Fruit fly (Drosophila melanogaster): ENCODE measurements around the gene CG15172.
A peak's percentile ranks its signal among the peaks of the same experiment; 100 is the strongest.

Gene CG15172

DNA sequence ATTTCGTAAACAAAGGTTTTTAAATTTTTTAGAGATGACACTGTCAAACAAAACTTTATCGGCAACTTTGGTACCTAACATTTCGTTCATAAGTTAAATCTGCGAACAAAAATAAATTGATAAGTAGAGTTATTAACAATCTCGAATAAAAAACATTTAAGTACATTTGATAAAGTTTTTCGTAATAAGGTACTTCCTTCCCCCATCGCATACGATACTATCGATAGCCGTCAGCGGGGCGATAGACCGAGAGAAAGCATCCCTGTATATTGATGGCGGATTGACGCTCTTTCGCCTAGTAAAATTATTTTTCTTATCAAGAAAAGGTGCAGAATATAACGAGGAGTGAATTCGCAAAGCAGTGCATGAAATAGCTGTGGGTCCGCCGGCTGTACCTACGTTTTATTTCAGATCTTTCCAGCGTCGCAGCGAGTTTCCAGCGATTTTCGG, 22.9 kb downstream of the CG15172 start, which contains the start of the genes Ttc19 and Acn (continued):
- TF ChIP-seq Asciz (GFP tag; optimal IDR thresholded peaks at IDR 0.05): no peak
- TF ChIP-seq CTCF (GFP tag; optimal IDR thresholded peaks at IDR 0.05): peak; percentile 26
- TF ChIP-seq scrt (GFP tag; optimal IDR thresholded peaks at IDR 0.05): no peak
- TF ChIP-seq lbe (GFP tag; optimal IDR thresholded peaks at IDR 0.05): peak; percentile 70
- TF ChIP-seq CG31224 (GFP tag; IDR thresholded peaks at IDR 0.05): peak; percentile 82
- TF ChIP-seq ac (GFP tag; optimal IDR thresholded peaks at IDR 0.05): no peak
- peak; percentile 53 for TF ChIP-seq Nf-YB (GFP tag; optimal IDR thresholded peaks at IDR 0.05)
- TF ChIP-seq CG7786 (GFP tag; optimal IDR thresholded peaks at IDR 0.05): peak; percentile 91
- TF ChIP-seq CG12155 (GFP tag; optimal IDR thresholded peaks at IDR 0.05): peak; percentile 77
- TF ChIP-seq CG18011 (GFP tag; optimal IDR thresholded peaks at IDR 0.05): peak; percentile 63
- peak; percentile 98 for TF ChIP-seq Sry-δ (GFP tag; optimal IDR thresholded peaks at IDR 0.05)
- TF ChIP-seq CG6791 (GFP tag; IDR thresholded peaks at IDR 0.05; ENCODE audit: partially characterized antibody): peak; percentile 96
- peak; percentile 92 for TF ChIP-seq Dad (GFP tag; optimal IDR thresholded peaks at IDR 0.05)
- peak; percentile 60 for TF ChIP-seq fd96Cb (tag; optimal IDR thresholded peaks at IDR 0.05)
- peak in 1 of 2 experiments; percentile 66 for TF ChIP-seq insv (GFP tag; optimal IDR thresholded peaks at IDR 0.05)
- TF ChIP-seq Hey (tag; optimal IDR thresholded peaks at IDR 0.05): no peak
- peak; percentile 83 for TF ChIP-seq CG18476 (GFP tag; optimal IDR thresholded peaks at IDR 0.05)
- TF ChIP-seq pnt (GFP tag; optimal IDR thresholded peaks at IDR 0.05): peak; percentile 81
- no peak for TF ChIP-seq Deaf1 (tag; optimal IDR thresholded peaks at IDR 0.05)
- no peak for TF ChIP-seq Doc2 (GFP tag; IDR thresholded peaks at IDR 0.05)
- peak; percentile 78 for TF ChIP-seq grau (tag; optimal IDR thresholded peaks at IDR 0.05)
- peak; percentile 89 for TF ChIP-seq slbo (GFP tag; IDR thresholded peaks at IDR 0.05)
- TF ChIP-seq CG10462 (GFP tag; optimal IDR thresholded peaks at IDR 0.05): peak; percentile 80
- TF ChIP-seq Hr51 (GFP tag; optimal IDR thresholded peaks at IDR 0.05): peak; percentile 80 to 91
- peak; percentile 91 for TF ChIP-seq pho (GFP tag; optimal IDR thresholded peaks at IDR 0.05)
- TF ChIP-seq fd3F (GFP tag; optimal IDR thresholded peaks at IDR 0.05): peak; percentile 72
- peak; percentile 17 for TF ChIP-seq Hand (GFP tag; optimal IDR thresholded peaks at IDR 0.05)
- peak; percentile 72 for TF ChIP-seq Hmx (GFP tag; optimal IDR thresholded peaks at IDR 0.05)
- peak; percentile 76 for TF ChIP-seq CG3281 (GFP tag; optimal IDR thresholded peaks at IDR 0.05)
- peak; percentile 81 for TF ChIP-seq CG17186 (GFP tag; optimal IDR thresholded peaks at IDR 0.05)
- TF ChIP-seq gcm2 (GFP tag; optimal IDR thresholded peaks at IDR 0.05): peak; percentile 45
- peak; percentile 78 for TF ChIP-seq CG14014 (GFP tag; IDR thresholded peaks at IDR 0.05)
- TF ChIP-seq CG6854 (GFP tag; optimal IDR thresholded peaks at IDR 0.05): peak; percentile 33
- TF ChIP-seq ftz-f1 (GFP tag; optimal IDR thresholded peaks at IDR 0.05): peak; percentile 40
- peak; percentile 95 for TF ChIP-seq CG13287 (GFP tag; IDR thresholded peaks at IDR 0.05; ENCODE audit: partially characterized antibody)
- no peak for TF ChIP-seq jing (GFP tag; optimal IDR thresholded peaks at IDR 0.05)
- no peak for TF ChIP-seq sqz (GFP tag; optimal IDR thresholded peaks at IDR 0.05)
- TF ChIP-seq CG11504 (tag; optimal IDR thresholded peaks at IDR 0.05): peak; percentile 83
- TF ChIP-seq chif (GFP tag; optimal IDR thresholded peaks at IDR 0.05): peak; percentile 86
- TF ChIP-seq Hr3 (GFP tag; optimal IDR thresholded peaks at IDR 0.05): peak; percentile 81
- no peak for TF ChIP-seq Tbp (GFP tag; optimal IDR thresholded peaks at IDR 0.05)
- TF ChIP-seq Ravus (GFP tag; IDR thresholded peaks at IDR 0.05): peak; percentile 18; the same call in 1 of the 2 replicates
- peak; percentile 61; the same call in 1 of the 3 replicates for TF ChIP-seq CG6175 (GFP tag; IDR thresholded peaks at IDR 0.05)
- peak; percentile 78 for TF ChIP-seq CG7839 (tag; optimal IDR thresholded peaks at IDR 0.05)
- no peak for TF ChIP-seq hth (optimal IDR thresholded peaks at IDR 0.05)
- TF ChIP-seq YL-1 (GFP tag; optimal IDR thresholded peaks at IDR 0.05): peak; percentile 91
- TF ChIP-seq dmrt11E (tag; optimal IDR thresholded peaks at IDR 0.05): peak; percentile 74
- TF ChIP-seq tx (GFP tag; optimal IDR thresholded peaks at IDR 0.05): peak; percentile 86
- TF ChIP-seq chn (GFP tag; optimal IDR thresholded peaks at IDR 0.05): peak; percentile 91
- peak; percentile 77 for TF ChIP-seq CG10979 (tag; optimal IDR thresholded peaks at IDR 0.05)
- peak; percentile 74 for TF ChIP-seq CG10959 (GFP tag; IDR thresholded peaks at IDR 0.05)
